Worm (Caenorhabditis elegans) whole organism, L4 larva: ENCODE results near the gene dsl-3.

Source experiments
- Y75B8A.6 ChIP-seq: fragments of 200-800 bp; sonication (Bioruptor generic); IDR thresholded peaks from 2 replicates; pipeline ENCODE4 v1.3.6; 2022; ENCODE audit warnings: missing genetic modification reagents, missing genetic modification characterization, missing compliant biosample characterization
- jun-1 ChIP-seq: fragments of 150-350 bp; optimal IDR thresholded peaks from 2 replicates; lab custom pipeline; 2014; ENCODE audit warnings: missing biosample characterization, missing genetic modification reagents, missing genetic modification characterization
- nhr-25 ChIP-seq: sonication (generic microtip); optimal IDR thresholded peaks from 2 replicates; lab custom pipeline; 2017; ENCODE audit warnings: missing genetic modification characterization, mild to moderate bottlenecking, missing compliant biosample characterization, antibody characterized with exemption, moderate library complexity, borderline replicate concordance; ENCODE audit not compliant: insufficient read depth
- nhr-77 ChIP-seq: fragments of 150-350 bp; optimal IDR thresholded peaks from 2 replicates; lab custom pipeline; 2014; ENCODE audit warnings: missing biosample characterization, missing genetic modification characterization

DNA sequence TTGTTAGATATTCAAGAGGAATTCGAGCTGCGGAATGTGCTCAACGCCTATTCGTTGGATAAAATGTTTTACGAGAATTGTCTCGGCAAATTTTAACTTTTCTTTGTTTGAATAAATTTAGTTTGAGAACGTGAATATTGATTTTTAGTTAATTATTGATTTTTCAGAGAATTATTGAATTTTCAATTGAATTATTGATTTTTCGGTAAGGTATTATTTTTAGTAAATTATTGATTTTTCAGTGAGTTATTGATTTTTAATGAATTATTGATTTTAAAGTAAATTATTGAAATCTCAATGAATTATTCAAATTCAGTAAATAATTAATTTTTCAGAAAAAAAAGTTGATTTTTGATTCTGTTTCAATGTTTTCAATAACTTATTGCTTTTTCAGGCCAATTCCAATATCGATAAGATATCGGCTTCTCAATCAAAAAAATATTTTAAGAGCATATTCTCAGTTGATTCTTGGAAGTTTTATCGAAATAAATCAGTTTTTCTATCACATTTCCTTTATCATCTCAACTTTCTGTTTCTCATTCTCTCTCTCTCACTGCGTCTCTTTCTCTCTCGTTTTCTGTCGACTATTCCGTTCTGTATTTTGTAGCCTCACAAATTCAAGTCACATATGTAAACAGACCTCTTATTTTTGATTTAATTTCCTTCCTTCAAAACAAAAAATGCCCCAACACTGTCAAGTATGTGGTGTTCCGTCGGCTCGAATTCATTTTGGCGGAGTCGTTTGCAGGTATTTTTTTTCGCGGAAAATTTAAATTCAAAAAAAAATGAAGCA, 9.6 kb downstream of the dsl-3 start, which contains the start of gene nhr-92:
- TF ChIP-seq Y75B8A.6 (GFP tag; lab: Robert Waterston, UW): no peak
- no peak for TF ChIP-seq nhr-25 (tag; lab: Kevin White, UChicago)
- no peak for TF ChIP-seq nhr-77 (tag; lab: Kevin White, UChicago)
- TF ChIP-seq jun-1 (tag; lab: Kevin White, UChicago): no peak
